Worm (Caenorhabditis elegans) whole organism, L4/young adult: Measurements from ENCODE around the gene frpr-15.

ENCODE experiments used
- W03F9.2 ChIP-seq: fragments of 150-350 bp; optimal IDR thresholded peaks from 2 replicates; lab custom pipeline; 2014; ENCODE audit warnings: missing biosample characterization, missing genetic modification characterization
- dao-5 ChIP-seq: sonication (generic microtip); optimal IDR thresholded peaks from 2 replicates; lab custom pipeline; 2016; ENCODE audit warnings: missing genotype, missing genetic modification characterization, moderate library complexity, missing compliant biosample characterization
- him-1 ChIP-seq: sonication (generic microtip); optimal IDR thresholded peaks from 2 replicates; lab custom pipeline; 2016; ENCODE audit warnings: missing genotype, missing genetic modification reagents, missing genetic modification characterization, missing compliant biosample characterization

The frpr-15 gene

DNA sequence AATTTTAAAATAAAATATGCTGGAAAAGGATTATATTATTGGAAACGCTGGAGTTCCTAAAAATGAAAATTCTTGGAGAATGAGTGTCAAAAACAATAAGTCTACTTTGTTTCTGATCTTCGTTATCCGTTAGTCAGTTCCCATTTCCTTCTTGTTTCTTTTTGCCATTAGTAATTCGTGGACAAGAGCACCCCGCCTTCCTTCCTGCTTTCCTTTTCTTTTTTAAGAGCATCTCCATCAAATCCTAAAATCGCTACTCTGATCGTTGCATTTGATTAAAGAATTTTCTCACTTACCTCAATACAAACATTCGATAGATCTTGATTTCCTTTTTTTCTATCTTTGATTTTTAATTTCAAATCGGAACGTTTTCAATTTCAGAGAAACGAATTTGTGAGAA lies at the start of gene frpr-15:
frpr-15 (plus strand) TSS at position 301 of the 400 bp plus-strand sequence.
- no peak for TF ChIP-seq him-1 (tag; lab: Kevin White, UChicago)
- TF ChIP-seq W03F9.2: no peak
- no peak for TF ChIP-seq dao-5 (tag; lab: Kevin White, UChicago)

- no peak for TF ChIP-seq dao-5 (tag; lab: Kevin White, UChicago)
- TF ChIP-seq W03F9.2: no peak
- TF ChIP-seq him-1 (tag; lab: Kevin White, UChicago): no peak
These were observed 47.9 kb upstream of the frpr-15 start, which contains the start of gene srx-113 for ce11 chrV:12632048-12632447. Gene srx-113, minus strand, starts transcription at chrV:12632148.

DNA sequence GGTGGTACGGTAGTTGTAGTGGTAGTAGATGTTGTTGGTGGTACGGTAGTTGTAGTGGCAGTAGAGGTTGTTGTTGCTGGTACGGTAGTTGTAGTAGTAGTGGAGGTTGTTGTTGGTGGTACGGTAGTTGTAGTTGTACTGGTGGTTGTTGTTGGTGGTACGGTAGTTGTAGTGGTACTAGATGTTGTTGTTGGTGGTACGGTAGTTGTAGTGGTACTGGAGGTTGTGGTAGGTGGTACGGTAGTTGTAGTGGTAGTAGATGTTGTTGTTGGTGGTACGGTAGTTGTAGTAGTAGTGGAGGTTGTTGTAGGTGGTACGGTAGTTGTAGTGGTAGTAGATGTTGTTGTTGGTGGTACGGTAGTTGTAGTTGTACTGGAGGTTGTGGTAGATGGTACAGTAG lies 46.9 kb upstream of the frpr-15 start:
- TF ChIP-seq him-1 (tag; lab: Kevin White, UChicago) (no peak), dao-5 (tag; lab: Kevin White, UChicago) (no peak), W03F9.2 (no peak)

- TF ChIP-seq W03F9.2 (no peak), dao-5 (tag; lab: Kevin White, UChicago) (no peak), him-1 (tag; lab: Kevin White, UChicago) (no peak)
These were observed 45.9 kb upstream of the frpr-15 start for ce11 chrV:12634050-12634449.

ce11 chrV:12634746-12635145 lies 45.2 kb upstream of the frpr-15 start:
- no peak for TF ChIP-seq dao-5 (tag; lab: Kevin White, UChicago)
- TF ChIP-seq W03F9.2: no peak
- TF ChIP-seq him-1 (tag; lab: Kevin White, UChicago): no peak

DNA sequence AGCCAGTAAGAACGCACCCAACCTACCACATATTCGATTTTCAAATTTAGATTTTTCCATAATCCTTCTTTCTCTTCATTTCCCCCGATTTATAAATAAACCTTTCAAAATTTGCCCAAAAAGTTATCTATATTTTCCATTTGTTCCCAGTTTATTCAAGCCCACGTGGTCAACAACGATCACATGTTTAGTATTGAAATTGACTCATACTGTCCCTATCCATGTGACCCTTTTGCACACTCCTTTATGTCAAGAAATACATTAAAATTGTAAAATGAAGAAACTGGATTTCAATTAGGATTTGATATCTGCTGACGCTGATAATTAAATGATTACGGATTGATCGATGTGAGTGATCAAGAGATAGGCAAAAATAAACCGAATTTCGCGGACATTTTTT lies 44.7 kb upstream of the frpr-15 start:
- TF ChIP-seq him-1 (tag; lab: Kevin White, UChicago): no peak
- no peak for TF ChIP-seq dao-5 (tag; lab: Kevin White, UChicago)
- no peak for TF ChIP-seq W03F9.2

DNA sequence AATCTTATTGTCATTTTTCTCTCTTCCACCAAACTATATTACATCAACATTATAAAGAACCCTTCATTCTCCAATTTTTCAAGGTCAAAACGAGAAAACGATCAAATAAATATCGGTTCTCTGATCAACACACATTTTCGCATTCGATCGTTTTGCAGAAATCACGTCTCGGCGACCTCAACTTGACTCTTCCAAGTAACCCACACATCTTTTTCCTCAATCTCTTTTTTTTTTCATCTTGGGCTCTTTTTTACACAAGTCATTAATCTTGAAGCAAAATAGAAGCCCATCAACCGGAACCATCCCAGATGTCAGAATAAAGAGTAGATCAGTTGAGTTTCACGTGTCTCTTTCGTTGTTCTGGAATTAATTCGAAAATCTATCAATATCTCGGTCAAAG lies 43.7 kb upstream of the frpr-15 start:
- TF ChIP-seq W03F9.2: no peak
- TF ChIP-seq dao-5 (tag; lab: Kevin White, UChicago): no peak
- TF ChIP-seq him-1 (tag; lab: Kevin White, UChicago): no peak

ce11 chrV:12637238-12637690 lies 42.6 kb upstream of the frpr-15 start, which contains the start of gene F56H9.2:
Gene F56H9.2, plus strand, starts transcription at chrV:12637663.
- TF ChIP-seq W03F9.2 (no peak), dao-5 (tag; lab: Kevin White, UChicago) (no peak), him-1 (tag; lab: Kevin White, UChicago) (no peak)

- TF ChIP-seq W03F9.2 (no peak), dao-5 (tag; lab: Kevin White, UChicago) (no peak), him-1 (tag; lab: Kevin White, UChicago) (no peak)
These were observed 42.0 kb upstream of the frpr-15 start for ce11 chrV:12637764-12638502.

ce11 chrV:12640384-12640783 lies 39.5 kb upstream of the frpr-15 start, which contains the start of gene gpa-8:
Gene gpa-8, minus strand, starts transcription at chrV:12640484.
- TF ChIP-seq him-1 (tag; lab: Kevin White, UChicago) (no peak), dao-5 (tag; lab: Kevin White, UChicago) (no peak), W03F9.2 (no peak)

DNA sequence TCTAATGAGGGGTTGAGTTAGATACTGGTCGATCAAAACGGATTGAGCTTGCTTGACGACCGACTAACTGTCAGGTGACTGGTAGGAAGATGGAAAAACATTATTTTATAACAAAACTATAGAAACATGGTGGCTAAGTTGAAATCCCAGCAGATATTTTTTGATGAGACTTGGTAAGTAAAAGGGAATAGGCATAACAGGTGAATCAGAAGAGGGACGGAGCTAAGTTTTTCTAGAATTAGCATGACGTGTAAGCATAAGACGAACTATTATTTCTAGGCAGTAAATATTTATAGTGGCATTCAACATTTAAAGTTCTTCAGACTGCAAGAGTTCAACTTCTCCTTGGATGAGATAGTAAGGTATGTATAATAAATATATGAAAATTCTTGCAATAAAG lies 35.4 kb upstream of the frpr-15 start, which contains the start of gene F56H9.8:
F56H9.8 (plus strand) TSS at position 301 of the 400 bp plus-strand sequence.
- TF ChIP-seq him-1 (tag; lab: Kevin White, UChicago) (no peak), dao-5 (tag; lab: Kevin White, UChicago) (no peak), W03F9.2 (no peak)

- no peak for TF ChIP-seq dao-5 (tag; lab: Kevin White, UChicago)
- TF ChIP-seq W03F9.2: no peak
- no peak for TF ChIP-seq him-1 (tag; lab: Kevin White, UChicago)
These were observed 30.7 kb upstream of the frpr-15 start, which contains the start of gene gpa-9 for ce11 chrV:12649213-12649612. Gene gpa-9, minus strand, starts transcription at chrV:12649313.

DNA sequence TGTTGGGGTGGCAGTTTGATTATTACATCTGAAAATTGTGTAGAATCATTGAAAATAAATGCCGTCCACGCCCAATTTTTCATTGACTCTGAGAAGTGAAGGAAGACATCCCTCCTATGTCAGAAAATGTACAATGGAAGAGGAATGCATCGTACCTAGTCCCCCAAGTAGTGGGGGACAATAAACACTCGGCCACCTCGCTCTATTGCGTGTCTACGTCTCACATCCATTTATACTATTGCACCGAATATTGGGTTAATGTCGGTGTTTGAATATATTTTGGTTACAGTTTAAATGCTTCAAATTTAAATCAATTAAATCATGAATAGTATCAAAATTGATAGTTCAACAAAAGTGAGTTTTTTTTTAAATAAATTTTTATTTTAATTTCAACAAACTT lies 30.3 kb upstream of the frpr-15 start, which contains the start of gene lin-25:
lin-25 (plus strand) TSS at position 290 of the 400 bp plus-strand sequence.
- TF ChIP-seq W03F9.2 (peak; percentile 50), dao-5 (tag; lab: Kevin White, UChicago) (no peak)

ce11 chrV:12658142-12658541 lies 21.8 kb upstream of the frpr-15 start, which contains the start of gene W05B10.6:
Gene W05B10.6, minus strand, starts transcription at chrV:12658242.
- TF ChIP-seq W03F9.2: no peak
- TF ChIP-seq him-1 (tag; lab: Kevin White, UChicago): no peak
- no peak for TF ChIP-seq dao-5 (tag; lab: Kevin White, UChicago)
